Worm (Caenorhabditis elegans) whole organism, L1 larva: Measurements from ENCODE around the gene srh-45.

Experiments used
- aly-2 ChIP-seq: fragments of 150-350 bp; optimal IDR thresholded peaks from 2 replicates; lab custom pipeline; 2014; ENCODE audit warnings: missing biosample characterization, missing genetic modification characterization
- ama-1 ChIP-seq: fragments of 150-350 bp; optimal IDR thresholded peaks from 2 replicates; lab custom pipeline; 2014
- egl-13 ChIP-seq: sonication (generic microtip); optimal IDR thresholded peaks from 2 replicates; lab custom pipeline; 2016; ENCODE audit warnings: missing genotype, missing genetic modification reagents, missing genetic modification characterization, missing compliant biosample characterization
- egl-27 ChIP-seq, 2 experiments: fragments of 150-350 bp in 1 of 2; sonication (generic microtip); optimal IDR thresholded peaks; 3 replicates each; lab custom pipeline; 2017 to 2018; ENCODE audit warnings: missing biosample characterization in 2 of 2, missing genetic modification characterization in 2 of 2, missing genetic modification reagents in 2 of 2
- ets-5 ChIP-seq: fragments of 200-800 bp; sonication (Bioruptor generic); IDR thresholded peaks from 2 replicates; pipeline ENCODE4 v1.3.6; 2022; ENCODE audit warnings: missing genetic modification characterization, missing compliant biosample characterization
- fkh-10 ChIP-seq: sonication (generic microtip); optimal IDR thresholded peaks from 2 replicates; lab custom pipeline; 2017; ENCODE audit warnings: missing biosample characterization, missing genetic modification reagents, missing genetic modification characterization
- lin-13 ChIP-seq: fragments of 150-350 bp; optimal IDR thresholded peaks from 2 replicates; lab custom pipeline; 2014; ENCODE audit warnings: missing biosample characterization, missing genetic modification reagents, missing genetic modification characterization
- nhr-11 ChIP-seq: fragments of 150-350 bp; optimal IDR thresholded peaks from 2 replicates; lab custom pipeline; 2014; ENCODE audit warnings: missing biosample characterization, missing genetic modification characterization
- pag-3 ChIP-seq: sonication (generic microtip); optimal IDR thresholded peaks from 2 replicates; lab custom pipeline; 2017; ENCODE audit warnings: missing genetic modification characterization, mild to moderate bottlenecking, missing compliant biosample characterization, antibody characterized with exemption, borderline replicate concordance; ENCODE audit not compliant: insufficient read depth
- pqm-1 ChIP-seq: sonication (generic microtip); optimal IDR thresholded peaks from 3 replicates; lab custom pipeline; 2017; ENCODE audit warnings: missing biosample characterization, missing genetic modification characterization
- skn-1 ChIP-seq: fragments of 150-350 bp; optimal IDR thresholded peaks from 2 replicates; lab custom pipeline; 2014; ENCODE audit warnings: missing biosample characterization, missing genetic modification characterization
- snpc-4 ChIP-seq: fragments of 150-350 bp; optimal IDR thresholded peaks from 2 replicates; lab custom pipeline; 2014; ENCODE audit warnings: missing biosample characterization, missing genetic modification characterization
- snu-23 ChIP-seq: sonication (generic microtip); optimal IDR thresholded peaks from 2 replicates; lab custom pipeline; 2016; ENCODE audit warnings: missing genetic modification characterization, missing compliant biosample characterization
- sup-37 ChIP-seq: fragments of 200-800 bp; sonication (Bioruptor generic); optimal IDR thresholded peaks from 2 replicates; lab custom pipeline; 2018; ENCODE audit warnings: mild to moderate bottlenecking, missing genetic modification characterization, missing compliant biosample characterization

DNA sequence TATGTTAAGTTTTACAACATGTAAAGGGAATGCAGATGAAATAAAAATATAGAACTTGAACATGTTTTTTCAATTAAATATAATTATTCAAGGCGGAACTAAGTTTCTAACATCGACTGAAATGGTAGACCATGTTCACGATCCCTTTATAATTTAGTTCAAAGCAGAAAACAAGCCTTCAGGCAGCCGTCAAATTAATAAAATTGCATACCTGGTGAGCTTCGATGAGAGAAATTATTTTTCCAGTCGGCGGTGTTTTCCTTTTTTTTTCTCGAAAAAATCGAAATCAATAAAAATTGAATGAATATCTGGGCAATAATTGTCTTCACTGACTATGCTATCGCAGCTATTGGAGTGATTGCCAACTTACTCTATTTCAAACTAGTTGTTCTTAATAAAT lies 13.9 kb downstream of the srh-45 start, which contains the start of gene C03E10.1:
- TF ChIP-seq fkh-10 (GFP tag; lab: Kevin White, UChicago) (no peak), egl-27 (tag; optimal IDR thresholded peaks at IDR 0.05; lab: Kevin White, UChicago) (no peak), pag-3 (tag; lab: Kevin White, UChicago) (no peak), snpc-4 (tag; lab: Kevin White, UChicago) (no peak), lin-13 (GFP tag; lab: Kevin White, UChicago) (no peak), ets-5 (GFP tag; lab: Robert Waterston, UW) (no peak), aly-2 (no peak), nhr-11 (tag; lab: Kevin White, UChicago) (no peak), skn-1 (tag; lab: Kevin White, UChicago) (no peak), pqm-1 (tag; lab: Kevin White, UChicago) (no peak), egl-13 (tag; lab: Kevin White, UChicago) (no peak), snu-23 (GFP tag; lab: Kevin White, UChicago) (no peak), sup-37 (GFP tag; lab: Kevin White, UChicago) (no peak), ama-1 (no peak)
